Fruit fly (Drosophila melanogaster) whole organism, prepupa: ENCODE measurements around the gene CG13689.

Experiments used
- CG10631 ChIP-seq: fragments of 200-800 bp; sonication (Bioruptor generic); optimal IDR thresholded peaks from 2 replicates; lab custom pipeline; 2016; ENCODE audit warnings: missing biosample characterization, missing genetic modification characterization
- CG10669 ChIP-seq: fragments of 200-800 bp; sonication (Bioruptor generic); optimal IDR thresholded peaks from 3 replicates; lab custom pipeline; 2018; ENCODE audit warnings: missing biosample characterization, mild to moderate bottlenecking, missing genetic modification characterization, moderate library complexity
- CG11294 ChIP-seq: fragments of 200-800 bp; sonication (Bioruptor generic); IDR thresholded peaks from 2 replicates; pipeline ENCODE4 v1.3.6; 2022; ENCODE audit warnings: missing biosample characterization, missing genetic modification characterization
- CG1621 ChIP-seq: fragments of 200-800 bp; sonication (Bioruptor generic); optimal IDR thresholded peaks from 3 replicates; lab custom pipeline; 2018; ENCODE audit warnings: missing biosample characterization, mild to moderate bottlenecking, missing genetic modification characterization
- CG16779 ChIP-seq: fragments of 200-800 bp; sonication (Bioruptor generic); optimal IDR thresholded peaks from 3 replicates; lab custom pipeline; 2017; ENCODE audit warnings: missing biosample characterization, mild to moderate bottlenecking, missing genetic modification characterization
- CG3032 ChIP-seq: fragments of 200-800 bp; optimal IDR thresholded peaks from 2 replicates; lab custom pipeline; 2019; ENCODE audit warnings: missing biosample characterization, mild to moderate bottlenecking, missing genetic modification characterization, moderate library complexity
- CG31627 ChIP-seq: fragments of 200-800 bp; sonication (Bioruptor generic); optimal IDR thresholded peaks from 3 replicates; lab custom pipeline; 2016; ENCODE audit warnings: missing biosample characterization, missing genetic modification characterization
- CG3919 ChIP-seq: fragments of 200-800 bp; sonication (Bioruptor generic); optimal IDR thresholded peaks from 3 replicates; lab custom pipeline; 2016; ENCODE audit warnings: missing biosample characterization, missing genetic modification characterization
- CG4318 ChIP-seq: fragments of 200-800 bp; sonication (Bioruptor generic); optimal IDR thresholded peaks from 3 replicates; lab custom pipeline; 2017; ENCODE audit warnings: missing biosample characterization, mild to moderate bottlenecking, missing genetic modification characterization
- CG6163 ChIP-seq: fragments of 200-800 bp; sonication (Bioruptor generic); IDR thresholded peaks from 3 replicates; pipeline ENCODE4 v1.3.6; 2022; ENCODE audit warnings: missing biosample characterization, missing genetic modification characterization
- CG6808 ChIP-seq: fragments of 200-800 bp; sonication (Bioruptor generic); optimal IDR thresholded peaks from 3 replicates; lab custom pipeline; 2017; ENCODE audit warnings: missing biosample characterization, missing genetic modification characterization, mild to moderate bottlenecking, moderate library complexity, missing genetic modification reagents
- CG7368 ChIP-seq: fragments of 200-800 bp; sonication (Bioruptor generic); optimal IDR thresholded peaks from 3 replicates; lab custom pipeline; 2016; ENCODE audit warnings: missing biosample characterization, missing genetic modification characterization
- CG8319 ChIP-seq: fragments of 200-800 bp; sonication (Bioruptor generic); optimal IDR thresholded peaks from 3 replicates; lab custom pipeline; 2016; ENCODE audit warnings: missing biosample characterization, missing genetic modification characterization
- CG9139 ChIP-seq: fragments of 200-800 bp; sonication (Bioruptor generic); optimal IDR thresholded peaks from 3 replicates; lab custom pipeline; 2017; ENCODE audit warnings: missing biosample characterization, mild to moderate bottlenecking, missing genetic modification characterization
- Eip75B ChIP-seq: fragments of 200-800 bp; sonication (Bioruptor generic); optimal IDR thresholded peaks from 3 replicates; lab custom pipeline; 2016; ENCODE audit warnings: missing biosample characterization, missing genetic modification characterization
- Eip93F ChIP-seq: fragments of 200-800 bp; sonication (Bioruptor generic); optimal IDR thresholded peaks from 2 replicates; lab custom pipeline; 2016; ENCODE audit warnings: missing biosample characterization, mild to moderate bottlenecking, missing genetic modification characterization
- Hr38 ChIP-seq: sonication (Bioruptor generic); optimal IDR thresholded peaks from 2 replicates; lab custom pipeline; 2016; ENCODE audit warnings: missing biosample characterization, missing genetic modification characterization
- Hr39 ChIP-seq: fragments of 200-800 bp; sonication (Bioruptor generic); optimal IDR thresholded peaks from 2 replicates; lab custom pipeline; 2016; ENCODE audit warnings: missing biosample characterization, missing genetic modification characterization
- OdsH ChIP-seq: fragments of 200-800 bp; sonication (Bioruptor generic); optimal IDR thresholded peaks from 3 replicates; lab custom pipeline; 2016; ENCODE audit warnings: missing biosample characterization, missing genetic modification characterization
- Sox102F ChIP-seq: fragments of 200-800 bp; sonication (Bioruptor generic); optimal IDR thresholded peaks from 2 replicates; lab custom pipeline; 2016; ENCODE audit warnings: missing biosample characterization, mild to moderate bottlenecking, missing genetic modification characterization
- Sox14 ChIP-seq: fragments of 200-800 bp; sonication (Bioruptor generic); optimal IDR thresholded peaks from 3 replicates; lab custom pipeline; 2016; ENCODE audit warnings: missing biosample characterization, missing genetic modification characterization
- achi ChIP-seq: fragments of 200-800 bp; sonication (Bioruptor generic); optimal IDR thresholded peaks from 3 replicates; lab custom pipeline; 2016; ENCODE audit warnings: missing biosample characterization, missing genetic modification characterization
- acj6 ChIP-seq: fragments of 200-800 bp; sonication (Bioruptor generic); optimal IDR thresholded peaks from 3 replicates; lab custom pipeline; 2016; ENCODE audit warnings: missing biosample characterization, missing genetic modification characterization
- fd59A ChIP-seq: fragments of 200-800 bp; sonication (Bioruptor generic); optimal IDR thresholded peaks from 2 replicates; lab custom pipeline; 2017; ENCODE audit warnings: missing biosample characterization, mild to moderate bottlenecking, missing genetic modification characterization, missing genetic modification reagents
- fd85E ChIP-seq: fragments of 200-800 bp; sonication (Bioruptor generic); optimal IDR thresholded peaks from 3 replicates; lab custom pipeline; 2016; ENCODE audit warnings: missing biosample characterization, missing genetic modification characterization
- fkh ChIP-seq: fragments of 200-800 bp; sonication (Bioruptor generic); optimal IDR thresholded peaks from 3 replicates; lab custom pipeline; 2017; ENCODE audit warnings: missing biosample characterization, mild to moderate bottlenecking, missing genetic modification characterization, moderate library complexity
- net ChIP-seq: fragments of 200-800 bp; sonication (Bioruptor generic); optimal IDR thresholded peaks from 3 replicates; lab custom pipeline; 2016; ENCODE audit warnings: missing biosample characterization, missing genetic modification characterization
- pdm3 ChIP-seq: fragments of 200-800 bp; sonication (Bioruptor generic); optimal IDR thresholded peaks from 3 replicates; lab custom pipeline; 2016; ENCODE audit warnings: missing biosample characterization, missing genetic modification characterization
- svp ChIP-seq: fragments of 200-800 bp; sonication (Bioruptor generic); peaks from one replicate; lab custom pipeline; 2016; ENCODE audit warnings: missing biosample characterization, missing genetic modification characterization
- topi ChIP-seq: fragments of 200-800 bp; sonication (Bioruptor generic); optimal IDR thresholded peaks from 3 replicates; lab custom pipeline; 2016; ENCODE audit warnings: missing biosample characterization, missing genetic modification characterization
- vri ChIP-seq: fragments of 200-800 bp; sonication (Bioruptor generic); optimal IDR thresholded peaks from 3 replicates; lab custom pipeline; 2016; ENCODE audit warnings: missing biosample characterization, mild to moderate bottlenecking, missing genetic modification characterization

CG13689 gene

DNA sequence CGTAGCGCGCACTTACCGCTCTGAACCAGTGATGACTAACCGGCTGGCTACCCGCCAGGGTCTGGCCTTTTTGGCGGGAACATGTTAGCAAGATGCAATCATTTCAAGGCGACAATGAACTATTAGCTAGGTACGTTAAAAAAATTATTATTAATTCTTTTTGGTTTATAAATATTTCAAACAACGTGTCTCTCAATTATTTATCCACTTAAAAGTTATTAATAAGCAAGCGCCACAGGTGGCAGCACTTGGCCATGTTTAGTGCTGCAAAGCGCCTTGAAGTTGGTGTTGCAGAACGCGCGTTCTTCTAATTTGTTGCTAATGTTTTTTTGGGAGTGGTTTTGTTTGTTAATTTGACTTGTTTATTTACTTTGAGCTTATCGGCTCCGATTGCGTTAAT lies 28.4 kb upstream of the CG13689 start, which contains the start of the genes Ipk2 and cold (continued):
- TF ChIP-seq CG7368 (GFP tag; lab: Kevin White, UChicago) (no peak), fd59A (GFP tag; lab: Kevin White, UChicago) (peak; percentile 62), Hr38 (GFP tag; lab: Kevin White, UChicago) (no peak), CG9139 (GFP tag; lab: Kevin White, UChicago) (no peak), Eip93F (GFP tag; lab: Kevin White, UChicago) (peak; percentile 45), achi (GFP tag; lab: Kevin White, UChicago) (peak; percentile 81), CG10669 (GFP tag; lab: Kevin White, UChicago) (no peak), topi (GFP tag; lab: Kevin White, UChicago) (peak; percentile 76), net (GFP tag; lab: Kevin White, UChicago) (no peak), CG4318 (GFP tag; lab: Kevin White, UChicago) (no peak), CG10631 (GFP tag; lab: Kevin White, UChicago) (no peak), Sox14 (peak; percentile 86)
- TF ChIP-seq, all 60 proteins: peak for 31

DNA sequence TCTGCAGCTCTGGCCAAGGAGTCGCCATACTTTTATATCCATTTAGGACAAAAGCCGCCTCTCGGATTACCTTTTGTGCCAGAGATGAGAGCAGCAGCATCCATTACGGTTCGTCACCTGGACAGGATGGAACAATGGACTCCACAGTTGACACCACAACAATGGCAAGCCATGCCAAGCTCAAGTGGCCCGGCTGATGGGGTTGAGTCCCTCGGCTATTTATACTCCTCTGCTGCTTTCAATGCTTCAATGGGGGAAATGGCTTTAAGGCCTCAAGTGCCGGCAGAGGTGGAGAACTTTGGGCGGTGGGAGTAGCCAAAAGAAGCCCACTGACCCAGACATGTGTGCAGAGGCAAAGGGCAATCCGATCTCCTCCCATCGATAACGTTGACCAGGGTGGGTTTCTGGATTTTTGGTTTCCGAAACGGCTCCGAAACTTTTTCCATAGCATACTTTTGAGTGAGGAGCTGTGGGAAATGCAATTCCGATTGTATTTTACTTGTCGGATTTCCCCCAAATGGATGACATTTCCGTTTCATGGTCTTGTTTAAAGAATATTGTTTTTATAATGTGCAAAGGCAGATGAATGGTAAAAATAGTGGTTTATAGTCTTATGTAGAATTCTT lies 25.9 kb upstream of the CG13689 start, which contains the start of gene Ptth:
Ptth (minus strand) TSS at position 338 of the 626 bp plus-strand sequence.
- no peak for TF ChIP-seq OdsH (GFP tag; lab: Kevin White, UChicago)
- TF ChIP-seq Eip93F (GFP tag; lab: Kevin White, UChicago): no peak
- TF ChIP-seq vri (GFP tag; lab: Kevin White, UChicago): no peak
- peak; percentile 94 for TF ChIP-seq svp (GFP tag; lab: Kevin White, UChicago)
- no peak for TF ChIP-seq CG31627 (GFP tag; lab: Kevin White, UChicago)
- no peak for TF ChIP-seq Sox102F (GFP tag; lab: Kevin White, UChicago)
- TF ChIP-seq acj6 (GFP tag; lab: Kevin White, UChicago): no peak

DNA sequence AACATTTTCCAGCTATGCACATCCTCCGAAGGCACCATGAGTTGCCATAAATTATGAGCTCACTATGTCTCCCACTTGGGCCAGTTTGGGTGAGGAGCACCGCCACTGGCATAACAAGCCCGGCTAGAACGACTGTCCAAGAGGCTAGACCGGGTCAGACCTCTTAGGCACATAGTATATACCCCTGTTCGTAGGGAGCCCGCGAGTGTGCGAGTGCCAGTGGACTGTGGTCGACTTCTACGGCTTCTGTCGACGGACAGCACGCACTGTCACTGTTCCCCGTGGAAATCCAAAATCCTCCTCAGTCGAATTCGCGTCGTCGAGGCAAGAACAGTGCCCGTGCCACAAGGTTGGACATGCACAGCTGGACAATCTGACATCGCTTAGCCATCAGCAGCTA lies 25.4 kb upstream of the CG13689 start, which contains the start of gene Pph13:
Pph13 (plus strand) TSS at position 301 of the 400 bp plus-strand sequence.
- TF ChIP-seq Hr39 (no peak), CG16779 (tag; lab: Kevin White, UChicago) (no peak), Eip75B (GFP tag; lab: Kevin White, UChicago) (no peak)

DNA sequence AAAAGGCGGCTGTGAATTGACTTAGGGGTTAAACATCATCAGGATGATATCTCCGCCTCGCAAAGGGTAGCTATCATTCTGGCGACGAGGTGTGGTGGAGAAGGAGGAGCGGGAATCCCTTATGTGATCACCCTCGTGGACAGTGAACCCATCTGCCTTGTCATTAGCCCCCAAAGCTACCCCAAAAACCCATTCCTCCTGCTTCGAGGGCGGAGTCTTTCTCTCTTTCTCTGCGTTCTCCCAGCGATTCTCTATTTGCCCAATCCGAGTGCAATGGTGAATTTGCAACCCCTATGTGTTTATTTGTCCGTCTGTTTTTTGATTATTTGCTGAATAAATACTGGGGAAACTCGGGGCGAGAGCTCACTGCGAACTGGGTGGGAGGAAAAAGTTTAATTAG lies 17.3 kb upstream of the CG13689 start:
- TF ChIP-seq pdm3 (GFP tag; lab: Kevin White, UChicago) (no peak), acj6 (GFP tag; lab: Kevin White, UChicago) (no peak), OdsH (GFP tag; lab: Kevin White, UChicago) (no peak), CG6808 (no peak), CG6163 (GFP tag; lab: Robert Waterston, UW) (no peak), Eip75B (GFP tag; lab: Kevin White, UChicago) (no peak), CG3919 (GFP tag; lab: Kevin White, UChicago) (no peak), CG7368 (GFP tag; lab: Kevin White, UChicago) (no peak), fd85E (no peak)

DNA sequence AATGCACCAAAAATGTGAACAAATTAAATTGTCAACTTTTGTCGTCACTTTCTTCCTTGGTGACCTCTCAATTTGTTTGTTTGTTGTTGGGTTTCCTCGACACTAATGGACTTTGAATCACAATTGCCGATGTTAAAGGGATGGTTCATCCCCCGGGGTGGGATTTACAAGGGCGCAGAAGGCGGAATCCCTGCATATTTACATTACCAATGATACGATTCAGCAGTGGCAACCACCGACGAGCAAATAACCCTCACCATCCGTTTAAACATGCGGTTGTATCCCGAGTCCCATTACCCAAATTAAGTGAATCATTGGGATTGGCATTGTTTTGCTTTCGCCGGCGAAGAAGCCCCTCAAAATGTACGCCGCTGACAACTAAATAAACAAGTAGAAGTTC lies 11.1 kb upstream of the CG13689 start:
- TF ChIP-seq CG8319 (GFP tag; lab: Kevin White, UChicago) (no peak), Hr39 (no peak), CG1621 (no peak), CG3032 (tag; lab: Kevin White, UChicago) (no peak), CG3919 (GFP tag; lab: Kevin White, UChicago) (no peak), CG4318 (GFP tag; lab: Kevin White, UChicago) (no peak), CG11294 (GFP tag; lab: Robert Waterston, UW) (no peak), fkh (GFP tag; lab: Kevin White, UChicago) (peak; percentile 6)
